Fruit fly (Drosophila melanogaster) whole organism, embryonic: Measurements from ENCODE around the gene Prosbeta2R2.

Experiments
- Abd-B ChIP-seq: fragments of 200-800 bp; sonication (Bioruptor generic); optimal IDR thresholded peaks from 2 replicates; lab custom pipeline; 2018; ENCODE audit warnings: missing biosample characterization, mild to moderate bottlenecking, missing genetic modification characterization, moderate library complexity
- Aef1 ChIP-seq: fragments of 200-800 bp; sonication (Bioruptor generic); IDR thresholded peaks from 3 replicates; pipeline ENCODE4 v1.3.6; 2022; ENCODE audit warnings: missing biosample characterization, missing genetic modification characterization
- Bgb ChIP-seq: fragments of 200-800 bp; sonication (Bioruptor generic); IDR thresholded peaks from 2 replicates; pipeline ENCODE4 v1.3.6; 2022; ENCODE audit warnings: missing biosample characterization, missing genetic modification characterization; ENCODE audit not compliant: partially characterized antibody
- CG12236 ChIP-seq: fragments of 200-800 bp; sonication (Bioruptor generic); optimal IDR thresholded peaks from 2 replicates; lab custom pipeline; 2016; ENCODE audit warnings: missing biosample characterization, missing genetic modification characterization
- CG1233 ChIP-seq: fragments of 200-800 bp; sonication (Bioruptor generic); optimal IDR thresholded peaks from 4 replicates; lab custom pipeline; 2018; ENCODE audit warnings: missing biosample characterization, mild to moderate bottlenecking, missing genetic modification characterization
- CG12391 ChIP-seq: fragments of 200-800 bp; sonication (Bioruptor generic); optimal IDR thresholded peaks from 3 replicates; lab custom pipeline; 2018; ENCODE audit warnings: missing biosample characterization, mild to moderate bottlenecking, missing genetic modification characterization, moderate library complexity
- CG14860 ChIP-seq: fragments of 200-800 bp; sonication (Bioruptor generic); IDR thresholded peaks from 3 replicates; pipeline ENCODE4 v1.3.6; 2022; ENCODE audit warnings: missing biosample characterization, missing genetic modification characterization; ENCODE audit not compliant: partially characterized antibody
- CG16779 ChIP-seq: fragments of 200-800 bp; sonication (Bioruptor generic); IDR thresholded peaks from 2 replicates; pipeline ENCODE4 v1.3.6; 2022; ENCODE audit warnings: missing biosample characterization, missing genetic modification characterization
- CG17186 ChIP-seq: fragments of 200-800 bp; sonication (Bioruptor generic); optimal IDR thresholded peaks from 3 replicates; lab custom pipeline; 2017; ENCODE audit warnings: missing biosample characterization, missing genetic modification reagents, missing genetic modification characterization
- CG17328 ChIP-seq: fragments of 200-800 bp; sonication (Bioruptor generic); IDR thresholded peaks from 2 replicates; pipeline ENCODE4 v1.3.6; 2022; ENCODE audit warnings: missing biosample characterization, missing genetic modification characterization
- CG17568 ChIP-seq: fragments of 200-800 bp; sonication (Bioruptor generic); optimal IDR thresholded peaks from 2 replicates; lab custom pipeline; 2018; ENCODE audit warnings: missing biosample characterization, mild to moderate bottlenecking, missing genetic modification characterization, moderate library complexity
- CG3847 ChIP-seq: fragments of 200-800 bp; sonication (Bioruptor generic); IDR thresholded peaks from 2 replicates; pipeline ENCODE4 v1.3.6; 2022; ENCODE audit warnings: missing biosample characterization, missing genetic modification characterization
- CG3995 ChIP-seq: fragments of 200-800 bp; sonication (Bioruptor generic); optimal IDR thresholded peaks from 3 replicates; lab custom pipeline; 2016; ENCODE audit warnings: missing biosample characterization, missing genetic modification characterization
- CG4404 ChIP-seq: fragments of 200-800 bp; sonication (Bioruptor generic); IDR thresholded peaks from 2 replicates; pipeline ENCODE4 v1.3.6; 2022; ENCODE audit warnings: missing biosample characterization, missing genetic modification characterization
- CG6254 ChIP-seq: fragments of 200-800 bp; sonication (Bioruptor generic); optimal IDR thresholded peaks from 3 replicates; lab custom pipeline; 2017; ENCODE audit warnings: mild to moderate bottlenecking, missing biosample characterization, missing genetic modification reagents, missing genetic modification characterization
- CG7987 ChIP-seq: fragments of 200-800 bp; sonication (Bioruptor generic); optimal IDR thresholded peaks from 2 replicates; lab custom pipeline; 2018; ENCODE audit warnings: missing biosample characterization, mild to moderate bottlenecking, missing genetic modification characterization, moderate library complexity
- CG9817 ChIP-seq: fragments of 200-800 bp; sonication (Bioruptor generic); optimal IDR thresholded peaks from 2 replicates; lab custom pipeline; 2018; ENCODE audit warnings: missing biosample characterization, mild to moderate bottlenecking, missing genetic modification characterization, moderate library complexity
- D19A ChIP-seq: fragments of 200-800 bp; optimal IDR thresholded peaks from 3 replicates; lab custom pipeline; 2019; ENCODE audit warnings: missing biosample characterization, mild to moderate bottlenecking, missing genetic modification characterization, moderate library complexity
- Dref ChIP-seq: fragments of 200-800 bp; sonication (Bioruptor generic); IDR thresholded peaks from 2 replicates; pipeline ENCODE4 v1.3.6; 2022; ENCODE audit warnings: missing biosample characterization, missing genetic modification characterization
- Hand ChIP-seq: fragments of 200-800 bp; sonication (Bioruptor generic); optimal IDR thresholded peaks from 2 replicates; lab custom pipeline; 2017; ENCODE audit warnings: mild to moderate bottlenecking, missing biosample characterization, missing genetic modification reagents, missing genetic modification characterization
- HmgD ChIP-seq: fragments of 200-800 bp; sonication (Bioruptor generic); optimal IDR thresholded peaks from 3 replicates; lab custom pipeline; 2016; ENCODE audit warnings: missing biosample characterization, missing genetic modification characterization
- Nf-YB ChIP-seq: fragments of 200-800 bp; sonication (Bioruptor generic); optimal IDR thresholded peaks from 3 replicates; lab custom pipeline; 2019; ENCODE audit warnings: missing biosample characterization, mild to moderate bottlenecking, missing genetic modification characterization, moderate library complexity
- NfI ChIP-seq: fragments of 200-800 bp; sonication (Bioruptor generic); optimal IDR thresholded peaks from 3 replicates; lab custom pipeline; 2018; ENCODE audit warnings: missing biosample characterization, mild to moderate bottlenecking, missing genetic modification characterization, moderate library complexity
- Side ChIP-seq: fragments of 200-800 bp; sonication (Bioruptor generic); optimal IDR thresholded peaks from 2 replicates; lab custom pipeline; 2016; ENCODE audit warnings: missing biosample characterization, missing genetic modification characterization
- Sin3A ChIP-seq: fragments of >200 bp; optimal IDR thresholded peaks from 2 replicates; lab custom pipeline; 2018
- Tbp ChIP-seq: fragments of >200 bp; optimal IDR thresholded peaks from 2 replicates; lab custom pipeline; 2018; ENCODE audit warnings: missing biosample characterization, missing genetic modification characterization
- Vsx1 ChIP-seq: fragments of 200-800 bp; sonication (Bioruptor generic); optimal IDR thresholded peaks from 2 replicates; lab custom pipeline; 2017; ENCODE audit warnings: missing biosample characterization, mild to moderate bottlenecking, missing genetic modification characterization, missing genetic modification reagents
- Xrp1 ChIP-seq: fragments of 200-800 bp; sonication (Bioruptor generic); IDR thresholded peaks from 2 replicates; pipeline ENCODE4 v1.3.6; 2022; ENCODE audit warnings: missing biosample characterization, missing genetic modification characterization
- YL-1 ChIP-seq: fragments of 200-800 bp; sonication (Bioruptor generic); optimal IDR thresholded peaks from 3 replicates; lab custom pipeline; 2017; ENCODE audit warnings: missing biosample characterization, mild to moderate bottlenecking, missing genetic modification characterization
- chn ChIP-seq: fragments of 200-800 bp; sonication (Bioruptor generic); optimal IDR thresholded peaks from 2 replicates; lab custom pipeline; 2016; ENCODE audit warnings: missing biosample characterization, missing genetic modification characterization
- emc ChIP-seq: fragments of 200-800 bp; sonication (Bioruptor generic); optimal IDR thresholded peaks from 2 replicates; lab custom pipeline; 2016; ENCODE audit warnings: missing biosample characterization, missing genetic modification characterization
- ewg ChIP-seq: fragments of 200-800 bp; sonication (Bioruptor generic); optimal IDR thresholded peaks from 3 replicates; lab custom pipeline; 2017; ENCODE audit warnings: mild to moderate bottlenecking, missing biosample characterization, missing genetic modification reagents, missing genetic modification characterization
- grn ChIP-seq: fragments of 200-800 bp; sonication (Bioruptor generic); optimal IDR thresholded peaks from 3 replicates; lab custom pipeline; 2017; ENCODE audit warnings: missing biosample characterization, missing genetic modification characterization
- gsb ChIP-seq: fragments of 200-800 bp; sonication (Bioruptor generic); IDR thresholded peaks from 2 replicates; pipeline ENCODE4 v1.3.6; 2022; ENCODE audit warnings: missing biosample characterization, missing genetic modification characterization
- ham ChIP-seq: fragments of 200-800 bp; sonication (Bioruptor generic); IDR thresholded peaks from 2 replicates; pipeline ENCODE4 v1.3.6; 2022; ENCODE audit warnings: missing biosample characterization, missing genetic modification characterization
- ind ChIP-seq: fragments of 200-800 bp; sonication (Bioruptor generic); optimal IDR thresholded peaks from 3 replicates; lab custom pipeline; 2016; ENCODE audit warnings: missing biosample characterization, missing genetic modification characterization
- nmo ChIP-seq: fragments of 200-800 bp; sonication (Bioruptor generic); optimal IDR thresholded peaks from 2 replicates; lab custom pipeline; 2018; ENCODE audit warnings: missing biosample characterization, mild to moderate bottlenecking, missing genetic modification characterization, moderate library complexity
- otp ChIP-seq: fragments of 200-800 bp; sonication (Bioruptor generic); IDR thresholded peaks from 3 replicates; pipeline ENCODE4, ENCODE4 v1.3.6; 2022; ENCODE audit warnings: missing biosample characterization, missing genetic modification characterization
- pzg ChIP-seq: fragments of 200-800 bp; sonication (Bioruptor generic); optimal IDR thresholded peaks from 3 replicates; lab custom pipeline; 2018; ENCODE audit warnings: missing biosample characterization, mild to moderate bottlenecking, missing genetic modification characterization, moderate library complexity
- seq ChIP-seq: fragments of 200-800 bp; sonication (Bioruptor generic); IDR thresholded peaks from 2 replicates; pipeline ENCODE4 v1.3.6; 2022; ENCODE audit warnings: missing biosample characterization, missing genetic modification characterization
- sisA ChIP-seq: fragments of 200-800 bp; sonication (Bioruptor generic); IDR thresholded peaks from 2 replicates; pipeline ENCODE4 v1.3.6; 2022; ENCODE audit warnings: missing biosample characterization, missing genetic modification characterization
- slbo ChIP-seq: fragments of 200-800 bp; sonication (Bioruptor generic); IDR thresholded peaks from 2 replicates; pipeline ENCODE4 v1.3.6; 2022; ENCODE audit warnings: missing biosample characterization, missing genetic modification characterization
- slp2 ChIP-seq: fragments of 200-800 bp; sonication (Bioruptor generic); optimal IDR thresholded peaks from 2 replicates; lab custom pipeline; 2016; ENCODE audit warnings: missing biosample characterization, missing genetic modification characterization
- trem ChIP-seq: fragments of 200-800 bp; optimal IDR thresholded peaks from 3 replicates; lab custom pipeline; 2019; ENCODE audit warnings: missing biosample characterization, mild to moderate bottlenecking, missing genetic modification characterization, moderate library complexity
- vnd ChIP-seq: fragments of 200-800 bp; sonication (Bioruptor generic); IDR thresholded peaks from 3 replicates; pipeline ENCODE4 v1.3.6; 2022; ENCODE audit warnings: missing biosample characterization, missing genetic modification characterization; ENCODE audit not compliant: partially characterized antibody
- zfh2 ChIP-seq: fragments of 200-800 bp; sonication (Bioruptor generic); optimal IDR thresholded peaks from 2 replicates; lab custom pipeline; 2016; ENCODE audit warnings: missing biosample characterization, missing genetic modification characterization

Gene Prosbeta2R2

DNA sequence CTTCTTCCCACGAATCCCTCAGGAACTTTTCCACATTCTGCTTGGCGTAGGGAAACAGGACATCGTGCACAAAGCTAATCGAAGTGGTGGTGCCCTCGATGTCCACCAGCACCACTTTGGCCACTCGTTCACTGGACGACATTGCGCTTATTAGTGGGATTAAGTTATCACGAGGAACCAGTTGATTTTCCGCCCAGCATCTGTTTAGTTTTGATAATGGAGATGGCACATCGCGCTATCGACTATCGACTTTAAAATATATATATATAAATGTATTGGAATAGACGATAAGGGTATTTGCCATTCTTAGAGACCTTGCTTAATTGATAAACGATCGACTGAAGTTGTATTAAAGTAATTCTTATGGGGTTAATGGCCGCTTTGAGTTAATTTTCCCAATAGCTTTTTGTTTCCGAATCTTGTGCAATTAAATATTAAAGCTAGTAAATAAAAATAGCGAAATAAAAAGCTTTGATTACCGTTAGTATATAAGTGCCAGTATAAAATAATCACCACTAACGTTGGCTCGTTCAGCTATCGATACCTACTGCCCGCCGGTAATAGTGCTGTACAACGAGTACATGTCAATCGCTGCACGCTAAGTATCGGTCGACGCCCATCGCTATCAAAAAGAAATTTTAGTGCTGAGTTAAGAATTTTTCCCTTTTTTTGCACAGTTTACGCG lies 37.3 kb upstream of the Prosbeta2R2 start, which contains the start of the genes Enoph and Hph (continued):
- peak; percentile 88 for TF ChIP-seq Dref
- peak; percentile 52; the same call in 1 of the 2 replicates for TF ChIP-seq slbo (GFP tag; lab: Robert Waterston, UW)
- peak; percentile 79 for TF ChIP-seq Abd-B (GFP tag; lab: Kevin White, UChicago)
- peak; percentile 67 for TF ChIP-seq Bgb
- no peak for TF ChIP-seq Nf-YB (GFP tag; lab: Kevin White, UChicago)
- no peak for TF ChIP-seq emc (GFP tag; lab: Kevin White, UChicago)
- TF ChIP-seq CG3995 (GFP tag; lab: Kevin White, UChicago) = peak; percentile 35
- TF ChIP-seq zfh2 (GFP tag; lab: Kevin White, UChicago) = peak; percentile 68
- peak; percentile 11 for TF ChIP-seq chn (GFP tag; lab: Kevin White, UChicago)
- TF ChIP-seq CG3847 (GFP tag; lab: Robert Waterston, UW) = peak; percentile 57
- TF ChIP-seq CG16779 (GFP tag; lab: Robert Waterston, UW) = 0 out of 2 replicates have a peak, but pooled peaks have one; percentile 23
- TF ChIP-seq CG17186 (GFP tag; lab: Kevin White, UChicago) = peak; percentile 13
- TF ChIP-seq vnd = peak; percentile 80
- TF ChIP-seq Aef1 (GFP tag; lab: Robert Waterston, UW) = peak; percentile 55; the same call in 2 of the 3 replicates
- TF ChIP-seq CG6254 (GFP tag; lab: Kevin White, UChicago) = peak; percentile 32
- TF ChIP-seq CG17328 = 0 out of 2 replicates have a peak, but pooled peaks have one; percentile 30
- TF ChIP-seq nmo (GFP tag; lab: Kevin White, UChicago) = peak; percentile 82
- peak; percentile 40 for TF ChIP-seq NfI (GFP tag; lab: Kevin White, UChicago)
- TF ChIP-seq Hand (GFP tag; lab: Kevin White, UChicago) = no peak
- no peak for TF ChIP-seq CG17568 (GFP tag; lab: Kevin White, UChicago)
- no peak for TF ChIP-seq otp
- TF ChIP-seq seq = 0 out of 2 replicates have a peak, but pooled peaks have one; percentile 28
- peak; percentile 42 for TF ChIP-seq HmgD
- TF ChIP-seq Xrp1 (GFP tag; lab: Robert Waterston, UW) = peak; percentile 46; the same call in 1 of the 2 replicates

DNA sequence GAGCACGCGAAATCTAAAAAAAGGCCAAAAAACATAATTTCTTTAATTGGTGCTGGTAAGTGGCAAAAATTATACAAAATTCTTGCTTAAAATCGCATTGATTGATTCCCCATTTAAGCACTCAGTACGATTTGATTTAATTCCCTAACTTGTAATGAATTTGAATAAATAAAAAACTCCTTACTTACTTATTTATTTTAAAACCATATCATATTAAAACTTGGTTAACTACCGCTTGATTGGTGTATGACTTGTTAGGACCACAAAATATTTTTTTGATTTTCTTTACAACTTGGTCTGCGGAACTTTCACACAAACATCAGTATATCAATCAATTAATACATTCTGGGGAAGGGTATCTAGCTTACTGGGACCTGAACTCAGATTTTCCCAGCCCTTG lies 33.5 kb upstream of the Prosbeta2R2 start, which contains the start of gene CG1113:
CG1113 (plus strand) TSS at position 301 of the 400 bp plus-strand sequence.
- TF ChIP-seq ewg (GFP tag; lab: Kevin White, UChicago) = peak; percentile 19
- TF ChIP-seq CG4404 (GFP tag; lab: Robert Waterston, UW) = no peak
- TF ChIP-seq D19A (tag; lab: Kevin White, UChicago) = peak; percentile 48
- no peak for TF ChIP-seq sisA (GFP tag; lab: Robert Waterston, UW)
- TF ChIP-seq slbo (GFP tag; lab: Robert Waterston, UW) = no peak
- TF ChIP-seq, all 482 proteins: peak for 2

DNA sequence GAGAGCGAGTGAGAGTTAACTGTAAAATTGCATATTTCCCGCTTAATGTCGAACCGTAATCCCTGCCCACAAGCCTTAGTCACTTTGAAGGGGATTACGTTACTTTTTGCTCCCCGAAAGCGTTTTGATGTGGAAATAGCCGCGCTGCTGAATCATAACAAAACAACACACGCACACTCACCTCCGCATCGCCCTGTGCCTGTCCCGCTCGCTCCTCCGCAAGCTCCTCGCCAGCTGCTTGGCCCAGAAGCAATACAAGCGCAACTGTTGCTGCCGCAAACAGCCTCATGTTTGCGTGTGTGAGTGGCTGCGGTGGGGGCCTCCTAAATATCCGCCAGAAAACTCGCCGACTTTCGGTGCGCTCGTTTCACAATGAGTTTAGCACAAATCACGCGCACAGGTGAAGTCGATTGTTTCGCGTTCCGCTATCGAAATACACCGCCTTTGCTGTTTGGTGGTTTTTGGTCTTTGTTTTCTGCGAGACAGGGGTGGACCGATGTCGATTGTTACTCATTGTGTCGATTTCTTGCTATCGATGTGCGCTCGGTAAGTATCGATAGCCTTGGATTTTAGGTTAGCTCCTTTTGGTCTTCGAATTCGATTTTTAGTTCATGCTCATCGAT lies 32.0 kb upstream of the Prosbeta2R2 start, which contains the start of gene CtsF:
CtsF (minus strand) TSS at position 503 of the 623 bp plus-strand sequence.
- TF ChIP-seq CG12391 = peak; percentile 33
- no peak for TF ChIP-seq gsb (GFP tag; lab: Robert Waterston, UW)
- TF ChIP-seq CG14860 = peak; percentile 100
- peak; percentile 48 for TF ChIP-seq Hand (GFP tag; lab: Kevin White, UChicago)
- no peak for TF ChIP-seq ind
- no peak for TF ChIP-seq CG9817
- no peak for TF ChIP-seq Vsx1 (GFP tag; lab: Kevin White, UChicago)
- peak; percentile 25 for TF ChIP-seq CG7987
- peak; percentile 66 for TF ChIP-seq Sin3A (lab: Kevin White, UChicago)
- TF ChIP-seq slp2 = no peak
- TF ChIP-seq YL-1 (GFP tag; lab: Kevin White, UChicago) = peak; percentile 81
- no peak for TF ChIP-seq ham (GFP tag; lab: Robert Waterston, UW)
- peak; percentile 93 for TF ChIP-seq pzg (GFP tag; lab: Kevin White, UChicago)
- peak; percentile 41 for TF ChIP-seq nmo (GFP tag; lab: Kevin White, UChicago)
- no peak for TF ChIP-seq Tbp
- no peak for TF ChIP-seq CG12236 (GFP tag; lab: Kevin White, UChicago)
- peak; percentile 63 for TF ChIP-seq trem (tag; lab: Kevin White, UChicago)
- no peak for TF ChIP-seq grn
- TF ChIP-seq Side (GFP tag; lab: Kevin White, UChicago) = no peak
- peak; percentile 38 for TF ChIP-seq CG1233 (GFP tag; lab: Kevin White, UChicago)
